Fruit fly (Drosophila melanogaster) whole organism, embryonic: ENCODE measurements around the gene TotX.

ENCODE experiments used
- CG12236 ChIP-seq: fragments of 200-800 bp; sonication (Bioruptor generic); optimal IDR thresholded peaks from 2 replicates; lab custom pipeline; 2016; ENCODE audit warnings: missing biosample characterization, missing genetic modification characterization
- CG17359 ChIP-seq: fragments of 200-800 bp; sonication (Bioruptor generic); optimal IDR thresholded peaks from 3 replicates; lab custom pipeline; 2018; ENCODE audit warnings: missing biosample characterization, mild to moderate bottlenecking, missing genetic modification characterization, moderate library complexity
- CG4360 ChIP-seq: fragments of 200-800 bp; sonication (Bioruptor generic); IDR thresholded peaks from 2 replicates; pipeline ENCODE4 v1.3.6; 2022; ENCODE audit warnings: missing biosample characterization, missing genetic modification characterization
- inv ChIP-seq: fragments of 200-800 bp; sonication (Bioruptor generic); IDR thresholded peaks from 2 replicates; pipeline ENCODE4 v1.3.6; 2022; ENCODE audit warnings: missing biosample characterization, missing genetic modification characterization; ENCODE audit not compliant: partially characterized antibody

dm6 chr3R:20946774-20947173 lies 41.5 kb upstream of the TotX start:
- TF ChIP-seq CG4360 (GFP tag; lab: Robert Waterston, UW): no peak
- no peak for TF ChIP-seq CG17359 (tag; lab: Kevin White, UChicago)
- TF ChIP-seq CG12236 (GFP tag; lab: Kevin White, UChicago): no peak
- no peak for TF ChIP-seq inv (GFP tag; lab: Robert Waterston, UW)
